Fruit fly (Drosophila melanogaster): Measurements from ENCODE around the gene CG42788.

Gene CG42788

DNA sequence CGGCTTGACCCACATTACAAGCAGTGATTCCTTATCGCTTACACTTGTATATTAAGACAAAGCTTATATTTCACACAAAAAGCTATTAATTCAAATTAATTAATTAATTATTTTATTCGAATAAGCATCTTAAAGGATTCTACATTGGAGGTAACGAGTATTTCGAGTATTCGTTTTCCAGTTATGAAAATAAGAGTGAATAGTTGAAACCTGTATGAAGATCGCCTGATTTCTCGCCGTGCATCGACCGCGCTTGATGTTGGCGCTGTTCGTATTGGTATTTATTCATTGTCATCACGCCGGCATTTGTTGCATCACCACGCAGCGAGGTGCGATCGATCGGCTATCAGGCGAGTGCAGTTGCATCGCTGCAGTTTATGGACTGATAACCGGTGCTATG is 13.8 kb upstream of the CG42788 start (continued):
- TF ChIP-seq zf30C (GFP tag; optimal IDR thresholded peaks at IDR 0.05) (peak; percentile 50), nmo (GFP tag; optimal IDR thresholded peaks at IDR 0.05) (peak; percentile 72), Asciz (GFP tag; optimal IDR thresholded peaks at IDR 0.05) (peak; percentile 8), CG11456 (GFP tag; IDR thresholded peaks at IDR 0.05) (no peak), bcd (GFP tag; optimal IDR thresholded peaks at IDR 0.05) (peak; percentile 54), CG6654 (GFP tag; optimal IDR thresholded peaks at IDR 0.05) (no peak), B-H1 (GFP tag; IDR thresholded peaks at IDR 0.05) (no peak; the same call in 2 of the 3 replicates), Tbp (GFP tag; optimal IDR thresholded peaks at IDR 0.05) (no peak), CG9609 (GFP tag; optimal IDR thresholded peaks at IDR 0.05) (no peak), wdn (GFP tag; IDR thresholded peaks at IDR 0.05) (no peak), CG12104 (GFP tag; optimal IDR thresholded peaks at IDR 0.05) (no peak), ab (GFP tag; optimal IDR thresholded peaks at IDR 0.05) (no peak), sisA (GFP tag; IDR thresholded peaks at IDR 0.05) (peak; percentile 37; the same call in 1 of the 2 replicates), CG2202 (tag; optimal IDR thresholded peaks at IDR 0.05) (no peak), CG11723 (GFP tag; optimal IDR thresholded peaks at IDR 0.05) (no peak), CG5953 (GFP tag; IDR thresholded peaks at IDR 0.05) (no peak), CoRest (tag; optimal IDR thresholded peaks at IDR 0.05) (peak; percentile 33), B-H2 (GFP tag; optimal IDR thresholded peaks at IDR 0.05) (no peak), maf-S (GFP tag; optimal IDR thresholded peaks at IDR 0.05) (no peak), H15 (GFP tag; IDR thresholded peaks at IDR 0.05) (0 out of 3 replicates have a peak, but pooled peaks have one; percentile 51), CG4854 (GFP tag; optimal IDR thresholded peaks at IDR 0.05) (no peak), Abd-B (GFP tag; optimal IDR thresholded peaks at IDR 0.05) (peak; percentile 59), CG12769 (tag; optimal IDR thresholded peaks at IDR 0.05) (no peak), Taf1 (GFP tag; IDR thresholded peaks at IDR 0.05) (no peak), CG6175 (GFP tag; IDR thresholded peaks at IDR 0.05) (no peak), chn (GFP tag; optimal IDR thresholded peaks at IDR 0.05) (no peak), CG11696 (GFP tag; IDR thresholded peaks at IDR 0.05) (peak; percentile 27; the same call in 1 of the 2 replicates), p53 (GFP tag; optimal IDR thresholded peaks at IDR 0.05) (no peak), CG18476 (GFP tag; optimal IDR thresholded peaks at IDR 0.05) (peak; percentile 45), Oli (tag; optimal IDR thresholded peaks at IDR 0.05) (peak; percentile 50), nerfin-2 (GFP tag; IDR thresholded peaks at IDR 0.05; ENCODE audit: partially characterized antibody) (no peak), CG10462 (GFP tag; optimal IDR thresholded peaks at IDR 0.05) (no peak), Spps (tag; optimal IDR thresholded peaks at IDR 0.05) (no peak), CG2120 (GFP tag; optimal IDR thresholded peaks at IDR 0.05) (peak; percentile 28), CG17802 (tag; optimal IDR thresholded peaks at IDR 0.05) (peak; percentile 2), Doc2 (GFP tag; IDR thresholded peaks at IDR 0.05) (no peak), CG8944 (GFP tag; optimal IDR thresholded peaks at IDR 0.05) (no peak), CG9817 (tag; optimal IDR thresholded peaks at IDR 0.05) (peak; percentile 24), CG13287 (GFP tag; IDR thresholded peaks at IDR 0.05; ENCODE audit: partially characterized antibody) (no peak), CG18764 (GFP tag; optimal IDR thresholded peaks at IDR 0.05) (no peak), Dbx (GFP tag; IDR thresholded peaks at IDR 0.05) (peak; percentile 54; the same call in 2 of the 3 replicates), CG5180 (GFP tag; optimal IDR thresholded peaks at IDR 0.05) (peak; percentile 58), Rfx (GFP tag; IDR thresholded peaks at IDR 0.05) (peak; percentile 70), CG10209 (GFP tag; optimal IDR thresholded peaks at IDR 0.05) (peak; percentile 25), tgo (GFP tag; IDR thresholded peaks at IDR 0.05) (peak; percentile 61; the same call in 1 of the 3 replicates), CG7839 (tag; optimal IDR thresholded peaks at IDR 0.05) (peak; percentile 78), tup (GFP tag; optimal IDR thresholded peaks at IDR 0.05) (no peak), knrl (GFP tag; IDR thresholded peaks at IDR 0.05; ENCODE audit: partially characterized antibody) (no peak), pnt (GFP tag; optimal IDR thresholded peaks at IDR 0.05) (no peak), CG5245 (GFP tag; optimal IDR thresholded peaks at IDR 0.05) (no peak), Oaz (GFP tag; IDR thresholded peaks at IDR 0.05) (no peak)
